Worm (Caenorhabditis elegans): ENCODE measurements around the gene F44F4.10.

DNA sequence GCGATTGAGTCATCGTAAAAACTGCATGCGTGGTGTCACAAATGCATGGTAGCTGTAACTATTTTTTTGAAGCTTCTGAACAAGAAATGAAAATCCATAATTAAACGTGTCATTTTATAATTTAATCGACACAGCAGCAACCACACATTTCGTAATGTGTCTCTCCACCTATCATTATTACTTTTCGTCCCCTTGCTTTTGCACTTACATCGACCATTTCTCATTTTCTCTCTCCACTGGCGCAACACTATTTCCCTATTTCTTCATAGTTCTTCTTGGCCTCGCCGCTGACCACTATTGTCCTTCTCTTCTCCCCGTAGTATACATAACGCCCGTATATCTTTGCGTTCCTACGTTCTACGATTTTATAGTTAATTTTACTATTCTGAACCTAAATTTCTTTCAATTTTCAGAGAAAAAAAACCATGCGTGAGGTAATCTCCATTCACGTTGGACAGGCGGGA is 1.3 kb upstream of the F44F4.10 start, which contains the start of gene tba-4:
- no peak for TF ChIP-seq sox-4 (tag; optimal IDR thresholded peaks at IDR 0.05)
- TF ChIP-seq Y116A8C.19 (tag; optimal IDR thresholded peaks at IDR 0.05; ENCODE audit: borderline replicate concordance) = no peak

Measured in whole organism, L1 larva.